Worm (Caenorhabditis elegans): ENCODE results near the gene D1086.9.

The D1086.9 gene

DNA sequence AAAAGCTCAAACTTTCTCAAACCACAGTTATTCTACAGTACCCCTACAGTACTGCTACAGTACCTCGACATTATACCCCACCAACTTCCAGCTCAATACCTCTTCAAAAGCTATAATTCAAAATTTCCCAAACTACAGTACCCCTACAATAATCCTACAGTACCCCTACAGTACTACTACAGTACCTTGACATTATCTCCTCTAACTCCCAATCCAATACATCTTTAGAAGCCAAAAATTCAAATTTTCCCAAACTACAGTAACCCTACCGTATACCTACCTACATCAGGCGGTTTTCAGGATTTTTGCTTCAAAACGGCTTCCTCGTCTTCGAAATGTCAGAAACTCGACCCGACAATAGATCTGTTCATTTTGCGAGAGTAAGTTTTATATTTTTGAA, 46.5 kb upstream of the D1086.9 start, which contains the start of gene F58D12.3:
TSS of gene F58D12.3 (plus strand) at position 301 of the 400 bp plus-strand sequence.
- TF ChIP-seq ahr-1 (tag; optimal IDR thresholded peaks at IDR 0.05), result no peak
- no peak for TF ChIP-seq ttx-3 (tag; optimal IDR thresholded peaks at IDR 0.05)
- no peak for TF ChIP-seq nfya-1 (tag; optimal IDR thresholded peaks at IDR 0.05)
- TF ChIP-seq pqm-1 (tag; optimal IDR thresholded peaks at IDR 0.05), result no peak

DNA sequence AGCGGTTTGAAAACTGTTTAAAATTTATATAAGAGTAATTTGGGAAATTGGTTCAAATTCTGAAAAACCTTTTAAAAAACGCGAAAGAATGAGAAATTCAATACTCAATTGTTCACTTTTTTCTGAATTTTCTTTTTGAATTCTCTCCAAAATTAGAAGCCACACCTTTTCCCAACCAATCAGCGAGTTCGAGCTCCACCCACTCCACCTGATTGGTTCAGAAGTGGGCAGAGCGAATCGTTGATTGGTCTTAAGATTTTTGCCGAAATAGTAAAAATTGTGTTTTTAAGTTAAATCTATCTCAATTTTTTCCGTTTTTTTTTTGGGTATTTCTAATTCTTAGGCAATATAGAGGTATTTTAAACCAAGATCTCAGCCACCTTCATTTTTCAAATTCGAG, 40.1 kb upstream of the D1086.9 start:
- TF ChIP-seq pha-4 (tag; optimal IDR thresholded peaks at IDR 0.05) (no peak), nfya-1 (tag; optimal IDR thresholded peaks at IDR 0.05) (peak; percentile 94)

DNA sequence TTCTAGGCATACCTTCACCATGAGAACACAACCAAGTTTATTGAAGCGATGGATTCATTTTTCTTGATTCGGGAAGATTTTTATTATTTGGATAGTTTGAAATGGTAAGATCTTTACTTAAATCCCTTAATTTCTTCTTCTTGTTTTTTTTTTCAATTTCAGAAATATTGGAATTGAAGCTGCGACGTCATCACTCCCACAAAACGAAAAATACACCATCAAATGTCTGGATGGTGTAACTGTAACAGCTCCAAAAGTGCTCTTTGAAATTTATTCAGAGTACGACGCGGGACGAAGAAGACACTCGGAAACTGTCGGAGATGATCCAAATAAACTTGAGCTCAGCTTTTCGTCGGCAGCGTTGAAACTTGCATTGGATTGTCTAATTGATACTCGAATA, 39.6 kb upstream of the D1086.9 start, which contains the start of gene D1086.21:
TSS of gene D1086.21 (plus strand) at position 301 of the 400 bp plus-strand sequence.
- TF ChIP-seq Y22D7AL.16 (tag; optimal IDR thresholded peaks at IDR 0.05) (no peak), pag-3 (tag; optimal IDR thresholded peaks at IDR 0.05; ENCODE audit: borderline replicate concordance) (no peak)

DNA sequence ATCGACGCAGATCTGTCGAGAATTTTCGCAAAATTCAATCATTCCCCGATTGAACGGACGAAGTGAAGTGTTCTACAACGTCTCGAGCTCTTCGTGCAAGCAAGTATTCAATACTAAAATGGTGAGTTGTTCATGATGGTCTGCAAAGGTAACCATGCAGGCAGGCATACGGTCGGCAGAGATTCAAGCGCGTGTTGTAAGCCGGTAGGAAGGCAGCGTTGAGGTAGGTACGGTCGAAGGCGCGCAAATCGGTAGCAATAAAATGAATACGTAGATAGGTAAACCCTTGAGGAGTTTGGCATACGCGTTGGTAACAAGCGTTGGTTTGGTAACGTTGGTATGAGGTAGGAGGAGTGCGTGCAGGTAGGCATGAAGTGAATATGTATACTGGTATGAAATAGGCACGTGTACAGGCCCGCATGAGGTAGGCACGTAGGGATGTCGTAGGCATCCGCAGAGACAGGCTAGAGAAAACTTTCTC, 36.2 kb upstream of the D1086.9 start, which contains the start of gene D1086.17:
TSS of gene D1086.17 (plus strand) at position 51 of the 481 bp plus-strand sequence.
- TF ChIP-seq pag-3 (tag; optimal IDR thresholded peaks at IDR 0.05; ENCODE audit: borderline replicate concordance) (no peak), pros-1 (tag; optimal IDR thresholded peaks at IDR 0.05) (no peak), sdc-2 (tag; optimal IDR thresholded peaks at IDR 0.05) (no peak), ahr-1 (tag; optimal IDR thresholded peaks at IDR 0.05) (no peak), dmd-4 (tag; optimal IDR thresholded peaks at IDR 0.05; ENCODE audit: borderline replicate concordance) (no peak), ceh-6 (GFP tag; optimal IDR thresholded peaks at IDR 0.05) (no peak), ceh-18 (tag; optimal IDR thresholded peaks at IDR 0.05) (no peak), K09A11.1 (tag; optimal IDR thresholded peaks at IDR 0.05; ENCODE audit: insufficient read depth) (no peak), ceh-19 (GFP tag; optimal IDR thresholded peaks at IDR 0.05) (no peak)

DNA sequence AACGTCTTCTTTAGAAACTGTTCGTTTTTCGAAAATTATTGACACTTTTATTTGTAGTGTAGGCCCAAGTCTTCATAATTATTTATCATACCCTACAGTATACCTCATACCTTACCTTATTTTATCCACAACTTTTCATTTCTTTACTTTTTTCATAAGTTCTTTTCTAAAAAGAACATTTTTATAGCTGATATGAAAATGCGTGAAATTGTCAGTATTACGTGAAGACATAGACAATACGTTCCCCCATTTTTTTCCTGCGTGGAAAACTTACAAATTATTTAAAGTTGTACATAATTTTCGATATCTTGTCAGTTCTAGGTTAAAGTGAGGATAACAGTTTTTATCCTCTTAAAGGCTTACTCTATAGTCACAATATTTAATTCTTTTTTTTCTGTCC, 34.2 kb upstream of the D1086.9 start:
- TF ChIP-seq ceh-30 (tag; optimal IDR thresholded peaks at IDR 0.05), result no peak
- no peak for TF ChIP-seq ztf-16 (tag; optimal IDR thresholded peaks at IDR 0.05)
- TF ChIP-seq ref-2 (tag; optimal IDR thresholded peaks at IDR 0.05), result no peak
- no peak for TF ChIP-seq ceh-14 (tag; optimal IDR thresholded peaks at IDR 0.05)
- TF ChIP-seq ttx-3 (tag; optimal IDR thresholded peaks at IDR 0.05), result no peak

DNA sequence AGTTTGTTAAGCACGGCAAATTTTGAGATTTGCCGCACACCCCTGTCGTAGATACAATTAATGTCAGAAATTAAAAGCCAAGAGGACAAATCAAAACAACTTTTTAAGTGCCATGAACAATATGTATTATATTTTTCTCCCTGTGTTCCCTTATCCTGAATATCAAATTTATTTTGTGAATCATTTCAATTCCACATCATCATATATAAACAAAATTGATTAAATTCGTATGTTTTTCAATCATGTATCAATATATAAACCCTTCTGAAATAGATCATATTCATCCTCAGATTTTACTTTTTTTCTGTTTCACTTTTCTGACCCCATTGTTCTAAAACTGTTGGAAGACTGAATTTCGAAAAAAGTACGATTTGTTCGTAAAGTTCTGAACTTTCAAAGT, 29.9 kb upstream of the D1086.9 start, which contains the start of gene D1086.11:
TSS of gene D1086.11 (plus strand) at position 301 of the 400 bp plus-strand sequence.
- TF ChIP-seq ceh-45 (GFP tag; IDR thresholded peaks at IDR 0.05) (no peak), fkh-6 (tag; optimal IDR thresholded peaks at IDR 0.05) (no peak), C08G9.2 (tag; optimal IDR thresholded peaks at IDR 0.05) (no peak)

DNA sequence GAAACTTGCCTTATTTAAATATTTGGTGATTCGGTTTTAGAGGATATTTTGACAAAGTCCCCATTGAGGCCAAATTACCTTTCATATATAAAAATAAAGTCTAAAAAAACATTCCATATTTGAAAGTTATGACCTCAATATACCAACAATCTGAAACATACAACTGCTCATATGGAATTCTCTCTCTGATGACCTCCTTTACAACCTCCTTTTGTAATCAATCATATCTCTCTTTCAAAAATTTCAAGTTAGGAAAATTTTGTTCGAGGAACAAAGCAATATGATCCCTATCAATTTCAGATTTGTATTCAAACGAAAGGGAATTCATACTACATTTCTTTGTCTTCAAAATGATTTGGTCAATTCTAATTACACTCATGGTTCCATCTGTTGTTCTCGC, 24.6 kb upstream of the D1086.9 start, which contains the start of gene D1086.6:
TSS of gene D1086.6 (plus strand) at position 301 of the 400 bp plus-strand sequence.
- no peak for TF ChIP-seq hlh-13 (GFP tag; optimal IDR thresholded peaks at IDR 0.05)
- TF ChIP-seq syd-9 (tag; optimal IDR thresholded peaks at IDR 0.05), result no peak
- no peak for TF ChIP-seq pros-1 (tag; optimal IDR thresholded peaks at IDR 0.05)
- TF ChIP-seq ceh-34 (tag; optimal IDR thresholded peaks at IDR 0.05), result no peak

DNA sequence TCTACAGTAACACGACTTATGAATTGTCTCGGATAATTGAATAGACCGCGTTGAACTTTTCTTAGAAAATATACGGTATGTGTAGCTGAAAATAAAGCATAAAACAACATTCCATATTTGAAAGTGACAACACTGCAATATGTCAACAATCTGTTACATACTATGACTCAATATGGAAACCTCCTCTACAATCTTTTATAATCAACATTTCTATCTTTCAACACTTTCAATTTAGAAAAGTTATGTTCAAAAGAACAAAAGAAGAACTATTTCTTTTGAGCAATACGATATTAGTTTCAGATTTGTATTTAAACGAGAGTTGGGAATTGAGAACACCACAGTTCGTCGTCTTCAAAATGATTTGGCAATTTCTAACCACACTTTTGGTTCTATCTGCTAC, 21.6 kb upstream of the D1086.9 start, which contains the start of gene D1086.10:
TSS of gene D1086.10 (plus strand) at position 301 of the 400 bp plus-strand sequence.
- TF ChIP-seq hlh-30 (tag; optimal IDR thresholded peaks at IDR 0.05; ENCODE audit: insufficient read depth) (no peak), ceh-19 (GFP tag; optimal IDR thresholded peaks at IDR 0.05) (no peak)

Measured in whole organism, late embryonic.